Worm (Caenorhabditis elegans) whole organism, L1 larva: ENCODE results near the gene ugt-66.

Source experiments
- C04F5.9 ChIP-seq: sonication (generic microtip); optimal IDR thresholded peaks from 2 replicates; lab custom pipeline; 2016; ENCODE audit warnings: missing genetic modification characterization, missing compliant biosample characterization
- alr-1 ChIP-seq: fragments of 200-800 bp; sonication (Bioruptor generic); optimal IDR thresholded peaks from 2 replicates; lab custom pipeline; 2018; ENCODE audit warnings: borderline replicate concordance, mild to moderate bottlenecking, missing genetic modification characterization, missing compliant biosample characterization
- ceh-82 ChIP-seq, 3 experiments: fragments of 150-350 bp in 1 of 3; sonication (generic microtip) in 2 of 3; optimal IDR thresholded peaks; 2 replicates each; lab custom pipeline; 2014 to 2017; ENCODE audit warnings: missing biosample characterization in 3 of 3, missing genetic modification characterization in 3 of 3
- ces-1 ChIP-seq: fragments of 150-350 bp; optimal IDR thresholded peaks from 2 replicates; lab custom pipeline; 2014; ENCODE audit warnings: missing biosample characterization, missing genetic modification reagents, missing genetic modification characterization
- isw-1 ChIP-seq: fragments of 200-800 bp; sonication (Bioruptor generic); IDR thresholded peaks from 2 replicates; pipeline ENCODE4 v1.3.6; 2022; ENCODE audit warnings: missing genetic modification characterization, missing compliant biosample characterization
- nhr-11 ChIP-seq: fragments of 150-350 bp; optimal IDR thresholded peaks from 2 replicates; lab custom pipeline; 2014; ENCODE audit warnings: missing biosample characterization, missing genetic modification characterization
- pag-3 ChIP-seq: sonication (generic microtip); optimal IDR thresholded peaks from 2 replicates; lab custom pipeline; 2017; ENCODE audit warnings: missing genetic modification characterization, mild to moderate bottlenecking, missing compliant biosample characterization, antibody characterized with exemption, borderline replicate concordance; ENCODE audit not compliant: insufficient read depth
- rnt-1 ChIP-seq: sonication (generic microtip); optimal IDR thresholded peaks from 2 replicates; lab custom pipeline; 2016; ENCODE audit warnings: mild to moderate bottlenecking, missing genetic modification characterization, moderate library complexity, missing compliant biosample characterization
- sptf-1 ChIP-seq: fragments of 150-350 bp; optimal IDR thresholded peaks from 2 replicates; lab custom pipeline; 2014; ENCODE audit warnings: missing biosample characterization, missing genetic modification characterization
- unc-130 ChIP-seq: fragments of 150-350 bp; optimal IDR thresholded peaks from 2 replicates; lab custom pipeline; 2017; ENCODE audit warnings: missing biosample characterization, missing genetic modification characterization, inconsistent platforms
- unc-62 ChIP-seq: fragments of 150-350 bp; optimal IDR thresholded peaks from 2 replicates; lab custom pipeline; 2014; ENCODE audit warnings: missing biosample characterization, missing genetic modification reagents, missing genetic modification characterization
- xbp-1 ChIP-seq: sonication (generic microtip); optimal IDR thresholded peaks from 2 replicates; lab custom pipeline; 2016; ENCODE audit warnings: missing genetic modification characterization, missing compliant biosample characterization

ce11 chrIII:6215943-6216342 is 21.6 kb upstream of the ugt-66 start:
- no peak for TF ChIP-seq xbp-1 (tag; lab: Kevin White, UChicago)
- TF ChIP-seq ces-1 (GFP tag; lab: Kevin White, UChicago) = no peak
- no peak for TF ChIP-seq alr-1
- no peak for TF ChIP-seq nhr-11
- peak; percentile 44 for TF ChIP-seq unc-130 (tag; lab: Kevin White, UChicago)
- TF ChIP-seq isw-1 = no peak
- TF ChIP-seq unc-62 (GFP tag; lab: Kevin White, UChicago) = no peak
- no peak for TF ChIP-seq rnt-1 (tag; lab: Kevin White, UChicago)
- no peak for TF ChIP-seq ceh-82 (tag; optimal IDR thresholded peaks at IDR 0.05; lab: Kevin White, UChicago)
- no peak for TF ChIP-seq C04F5.9 (tag; lab: Kevin White, UChicago)
- no peak for TF ChIP-seq sptf-1 (tag; lab: Kevin White, UChicago)
- no peak for TF ChIP-seq pag-3 (tag; lab: Kevin White, UChicago)
